Fruit fly (Drosophila melanogaster): ENCODE results near the gene Tengl3.

DNA sequence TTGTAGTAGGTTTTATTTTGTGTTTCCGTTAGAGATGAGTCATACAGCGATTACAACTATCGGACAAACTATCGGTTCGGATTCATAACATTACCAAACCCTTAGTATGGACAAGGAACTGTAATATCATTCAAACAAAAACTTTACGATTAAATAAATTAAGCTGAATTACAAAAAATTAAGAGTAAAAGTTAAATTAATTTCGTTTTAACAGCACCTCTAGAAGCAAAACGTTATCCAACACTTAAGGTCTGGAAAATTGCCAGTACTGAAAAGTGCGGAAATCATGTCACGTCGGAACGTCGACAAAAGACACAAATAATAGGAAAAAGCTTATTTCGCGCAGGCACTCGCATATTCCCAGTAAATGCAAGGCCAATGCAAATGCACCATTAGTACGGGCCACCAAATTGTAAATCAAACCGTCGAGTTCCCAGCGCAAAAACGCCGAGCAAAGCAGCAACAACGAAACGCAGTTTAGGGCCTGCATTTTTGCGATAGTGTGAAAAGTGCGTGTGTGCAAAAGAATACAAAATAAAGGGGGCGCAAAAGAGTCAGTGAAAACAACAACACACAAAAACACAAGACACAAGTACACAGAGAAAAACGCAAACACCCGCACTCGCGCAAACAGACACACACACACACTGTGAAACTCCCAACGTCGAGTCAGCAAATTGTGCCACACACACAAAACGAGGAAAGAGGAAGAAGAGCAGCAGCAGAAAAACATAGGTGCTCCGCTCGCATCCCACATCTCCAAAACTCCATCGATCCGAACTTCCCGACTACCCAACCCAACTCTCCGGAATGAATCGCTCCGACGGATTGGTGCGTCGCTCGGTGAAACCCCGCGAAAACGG lies 11.6 kb downstream of the Tengl3 start, which contains the start of the genes CG15387 and sau:
- TF ChIP-seq usp (GFP tag; optimal IDR thresholded peaks at IDR 0.05) (no peak), OdsH (GFP tag; optimal IDR thresholded peaks at IDR 0.05) (peak; percentile 89), Dfd (GFP tag; optimal IDR thresholded peaks at IDR 0.05) (no peak), CG32264 (GFP tag; optimal IDR thresholded peaks at IDR 0.05) (peak; percentile 86), Vsx2 (GFP tag; optimal IDR thresholded peaks at IDR 0.05; ENCODE audit: partially characterized antibody) (no peak), CrebA (GFP tag; optimal IDR thresholded peaks at IDR 0.05; ENCODE audit: borderline replicate concordance) (no peak), br (GFP tag; optimal IDR thresholded peaks at IDR 0.05) (peak; percentile 93), Myc (optimal IDR thresholded peaks at IDR 0.05) (peak; percentile 23)

Data from whole organism, wandering third instar larva.